Worm (Caenorhabditis elegans) whole organism, young adult: ENCODE results near the gene nspd-7.
"Not testable (repeated sequence)": the region's sequence is repeated elsewhere in the genome, so short reads cannot be mapped to it uniquely, and the experiment has no call there.

Source experiments
- F52B5.7 ChIP-seq: sonication (generic microtip); optimal IDR thresholded peaks from 2 replicates; lab custom pipeline; 2016; ENCODE audit warnings: mild to moderate bottlenecking, missing genetic modification characterization, missing compliant biosample characterization
- Y56A3A.18 ChIP-seq: fragments of 200-800 bp; sonication (Bioruptor generic); IDR thresholded peaks from 2 replicates; pipeline ENCODE4 v1.3.6; 2022; ENCODE audit warnings: missing genetic modification reagents, missing genetic modification characterization, missing compliant biosample characterization
- hrde-1 ChIP-seq: sonication (generic microtip); optimal IDR thresholded peaks from 2 replicates; lab custom pipeline; 2016; ENCODE audit warnings: missing genetic modification characterization, mild to moderate bottlenecking, missing compliant biosample characterization, moderate library complexity, missing genotype, missing genetic modification reagents, borderline replicate concordance
- pha-4 ChIP-seq: fragments of 150-350 bp; sonication (generic microtip); optimal IDR thresholded peaks from 2 replicates; lab custom pipeline; 2014; ENCODE audit warnings: missing biosample characterization, missing genetic modification reagents, missing genetic modification characterization
- unc-62 ChIP-seq: fragments of 150-350 bp; optimal IDR thresholded peaks from 2 replicates; lab custom pipeline; 2014; ENCODE audit warnings: missing biosample characterization, missing genetic modification reagents, missing genetic modification characterization

- TF ChIP-seq hrde-1; pha-4 (tag; lab: Kevin White, UChicago); Y56A3A.18; unc-62 (GFP tag; lab: Kevin White, UChicago); F52B5.7 (tag; lab: Kevin White, UChicago): not testable (repeated sequence)
These were observed 6.1 kb downstream of the nspd-7 start for ce11 chrIV:10262882-10263281.
